Fruit fly (Drosophila melanogaster) whole organism, prepupa: Measurements from ENCODE around the gene Shal.

ENCODE experiments used
- CG10631 ChIP-seq: fragments of 200-800 bp; sonication (Bioruptor generic); optimal IDR thresholded peaks from 2 replicates; lab custom pipeline; 2016; ENCODE audit warnings: missing biosample characterization, missing genetic modification characterization
- CG11294 ChIP-seq: fragments of 200-800 bp; sonication (Bioruptor generic); IDR thresholded peaks from 2 replicates; pipeline ENCODE4 v1.3.6; 2022; ENCODE audit warnings: missing biosample characterization, missing genetic modification characterization
- CG11762 ChIP-seq: fragments of 200-800 bp; sonication (Bioruptor generic); optimal IDR thresholded peaks from 3 replicates; lab custom pipeline; 2016; ENCODE audit warnings: missing biosample characterization, missing genetic modification characterization; ENCODE audit not compliant: insufficient read depth
- CG11902 ChIP-seq: fragments of 200-800 bp; sonication (Bioruptor generic); optimal IDR thresholded peaks from 3 replicates; lab custom pipeline; 2016; ENCODE audit warnings: missing biosample characterization, missing genetic modification characterization
- CG31627 ChIP-seq: fragments of 200-800 bp; sonication (Bioruptor generic); optimal IDR thresholded peaks from 3 replicates; lab custom pipeline; 2016; ENCODE audit warnings: missing biosample characterization, missing genetic modification characterization
- CG32006 ChIP-seq: fragments of 200-800 bp; sonication (Bioruptor generic); optimal IDR thresholded peaks from 3 replicates; lab custom pipeline; 2017; ENCODE audit warnings: missing biosample characterization, mild to moderate bottlenecking, missing genetic modification characterization
- CG34406 ChIP-seq: fragments of 200-800 bp; sonication (Bioruptor generic); optimal IDR thresholded peaks from 3 replicates; lab custom pipeline; 2016; ENCODE audit warnings: missing biosample characterization, missing genetic modification characterization
- CG3919 ChIP-seq: fragments of 200-800 bp; sonication (Bioruptor generic); optimal IDR thresholded peaks from 3 replicates; lab custom pipeline; 2016; ENCODE audit warnings: missing biosample characterization, missing genetic modification characterization
- CG6163 ChIP-seq: fragments of 200-800 bp; sonication (Bioruptor generic); IDR thresholded peaks from 3 replicates; pipeline ENCODE4 v1.3.6; 2022; ENCODE audit warnings: missing biosample characterization, missing genetic modification characterization
- CG6792 ChIP-seq: fragments of 200-800 bp; sonication (Bioruptor generic); optimal IDR thresholded peaks from 3 replicates; lab custom pipeline; 2016; ENCODE audit warnings: missing biosample characterization, missing genetic modification characterization
- CG6854 ChIP-seq: fragments of 200-800 bp; sonication (Bioruptor generic); optimal IDR thresholded peaks from 2 replicates; lab custom pipeline; 2017; ENCODE audit warnings: missing biosample characterization, mild to moderate bottlenecking, missing genetic modification characterization
- CG7368 ChIP-seq: fragments of 200-800 bp; sonication (Bioruptor generic); optimal IDR thresholded peaks from 3 replicates; lab custom pipeline; 2016; ENCODE audit warnings: missing biosample characterization, missing genetic modification characterization
- CG8632 ChIP-seq: fragments of 200-800 bp; sonication (Bioruptor generic); optimal IDR thresholded peaks from 3 replicates; lab custom pipeline; 2016; ENCODE audit warnings: missing biosample characterization, missing genetic modification characterization
- Eip75B ChIP-seq: fragments of 200-800 bp; sonication (Bioruptor generic); optimal IDR thresholded peaks from 3 replicates; lab custom pipeline; 2016; ENCODE audit warnings: missing biosample characterization, missing genetic modification characterization
- Eip78C ChIP-seq: fragments of 200-800 bp; sonication (Bioruptor generic); peaks from one replicate; lab custom pipeline; 2016; ENCODE audit warnings: missing biosample characterization, missing genetic modification characterization
- Eip93F ChIP-seq: fragments of 200-800 bp; sonication (Bioruptor generic); optimal IDR thresholded peaks from 2 replicates; lab custom pipeline; 2016; ENCODE audit warnings: missing biosample characterization, mild to moderate bottlenecking, missing genetic modification characterization
- Ets21C ChIP-seq: fragments of 200-800 bp; sonication (Bioruptor generic); optimal IDR thresholded peaks from 3 replicates; lab custom pipeline; 2016; ENCODE audit warnings: missing biosample characterization, missing genetic modification characterization
- Ets96B ChIP-seq: fragments of 200-800 bp; optimal IDR thresholded peaks from 2 replicates; lab custom pipeline; 2019; ENCODE audit warnings: missing biosample characterization, mild to moderate bottlenecking, missing genetic modification characterization, moderate library complexity
- Met ChIP-seq: fragments of 200-800 bp; sonication (Bioruptor generic); optimal IDR thresholded peaks from 3 replicates; lab custom pipeline; 2016; ENCODE audit warnings: missing biosample characterization, missing genetic modification characterization
- OdsH ChIP-seq: fragments of 200-800 bp; sonication (Bioruptor generic); optimal IDR thresholded peaks from 3 replicates; lab custom pipeline; 2016; ENCODE audit warnings: missing biosample characterization, missing genetic modification characterization
- Smox ChIP-seq: fragments of 200-800 bp; sonication (Bioruptor generic); optimal IDR thresholded peaks from 3 replicates; lab custom pipeline; 2016; ENCODE audit warnings: missing biosample characterization, missing genetic modification characterization
- Sox102F ChIP-seq: fragments of 200-800 bp; sonication (Bioruptor generic); optimal IDR thresholded peaks from 2 replicates; lab custom pipeline; 2016; ENCODE audit warnings: missing biosample characterization, mild to moderate bottlenecking, missing genetic modification characterization
- Sox14 ChIP-seq: fragments of 200-800 bp; sonication (Bioruptor generic); optimal IDR thresholded peaks from 3 replicates; lab custom pipeline; 2016; ENCODE audit warnings: missing biosample characterization, missing genetic modification characterization
- achi ChIP-seq: fragments of 200-800 bp; sonication (Bioruptor generic); optimal IDR thresholded peaks from 3 replicates; lab custom pipeline; 2016; ENCODE audit warnings: missing biosample characterization, missing genetic modification characterization
- cyc ChIP-seq: fragments of 200-800 bp; sonication (Bioruptor generic); optimal IDR thresholded peaks from 3 replicates; lab custom pipeline; 2016; ENCODE audit warnings: missing biosample characterization, missing genetic modification characterization
- dsx ChIP-seq: fragments of 200-800 bp; optimal IDR thresholded peaks from 3 replicates; lab custom pipeline; 2019; ENCODE audit warnings: missing biosample characterization, mild to moderate bottlenecking, missing genetic modification characterization, moderate library complexity; ENCODE audit not compliant: poor library complexity, severe bottlenecking
- eg ChIP-seq: fragments of 200-800 bp; sonication (Bioruptor generic); IDR thresholded peaks from 3 replicates; pipeline ENCODE4 v1.3.6; 2022; ENCODE audit warnings: missing biosample characterization, missing genetic modification characterization
- esn ChIP-seq: fragments of 200-800 bp; sonication (Bioruptor generic); optimal IDR thresholded peaks from 2 replicates; lab custom pipeline; 2016; ENCODE audit warnings: missing biosample characterization, mild to moderate bottlenecking, missing genetic modification characterization, moderate library complexity
- fd59A ChIP-seq: fragments of 200-800 bp; sonication (Bioruptor generic); optimal IDR thresholded peaks from 2 replicates; lab custom pipeline; 2017; ENCODE audit warnings: missing biosample characterization, mild to moderate bottlenecking, missing genetic modification characterization, missing genetic modification reagents
- fd85E ChIP-seq: fragments of 200-800 bp; sonication (Bioruptor generic); optimal IDR thresholded peaks from 3 replicates; lab custom pipeline; 2016; ENCODE audit warnings: missing biosample characterization, missing genetic modification characterization
- fkh ChIP-seq: fragments of 200-800 bp; sonication (Bioruptor generic); optimal IDR thresholded peaks from 3 replicates; lab custom pipeline; 2017; ENCODE audit warnings: missing biosample characterization, mild to moderate bottlenecking, missing genetic modification characterization, moderate library complexity
- lz ChIP-seq: fragments of 200-800 bp; sonication (Bioruptor generic); optimal IDR thresholded peaks from 3 replicates; lab custom pipeline; 2016; ENCODE audit warnings: missing biosample characterization, missing genetic modification characterization
- pdm3 ChIP-seq: fragments of 200-800 bp; sonication (Bioruptor generic); optimal IDR thresholded peaks from 3 replicates; lab custom pipeline; 2016; ENCODE audit warnings: missing biosample characterization, missing genetic modification characterization
- svp ChIP-seq: fragments of 200-800 bp; sonication (Bioruptor generic); peaks from one replicate; lab custom pipeline; 2016; ENCODE audit warnings: missing biosample characterization, missing genetic modification characterization
- topi ChIP-seq: fragments of 200-800 bp; sonication (Bioruptor generic); optimal IDR thresholded peaks from 3 replicates; lab custom pipeline; 2016; ENCODE audit warnings: missing biosample characterization, missing genetic modification characterization
- vri ChIP-seq: fragments of 200-800 bp; sonication (Bioruptor generic); optimal IDR thresholded peaks from 3 replicates; lab custom pipeline; 2016; ENCODE audit warnings: missing biosample characterization, mild to moderate bottlenecking, missing genetic modification characterization

Shal gene

dm6 chr3L:19580709-19581227 is 3.6 kb downstream of the Shal start:
- no peak for TF ChIP-seq topi (GFP tag; lab: Kevin White, UChicago)
- TF ChIP-seq CG11762 (GFP tag; lab: Kevin White, UChicago), result no peak
- TF ChIP-seq Smox (GFP tag; lab: Kevin White, UChicago), result no peak
- TF ChIP-seq Eip78C, result peak; percentile 6
- no peak for TF ChIP-seq eg

DNA sequence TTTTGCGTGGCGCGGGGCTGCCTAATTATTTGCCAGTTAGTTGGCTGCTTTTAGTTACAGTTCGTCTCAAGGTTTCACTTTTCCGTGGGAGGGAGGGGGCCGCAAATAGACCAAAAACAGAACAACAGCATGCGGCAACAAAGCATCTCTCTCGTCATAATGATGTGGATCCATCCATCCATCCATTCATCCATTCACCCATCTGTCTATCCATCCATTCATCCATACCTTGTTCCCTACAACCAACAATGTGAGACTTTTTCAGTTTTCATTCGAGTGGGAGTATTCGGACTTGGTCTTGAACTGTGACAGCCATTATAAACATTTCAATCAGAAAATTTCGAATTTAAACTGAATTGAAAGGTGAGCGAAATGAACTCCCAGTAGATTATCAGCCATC is 5.0 kb downstream of the Shal start:
- no peak for TF ChIP-seq fd85E (GFP tag; lab: Kevin White, UChicago)
- TF ChIP-seq lz (GFP tag; lab: Kevin White, UChicago), result no peak
- TF ChIP-seq esn (GFP tag; lab: Kevin White, UChicago), result no peak
- no peak for TF ChIP-seq Eip75B (GFP tag; lab: Kevin White, UChicago)
- TF ChIP-seq dsx (GFP tag; lab: Kevin White, UChicago), result no peak
- TF ChIP-seq cyc (GFP tag; lab: Kevin White, UChicago), result no peak
- TF ChIP-seq Sox14, result no peak
- TF ChIP-seq Met (GFP tag; lab: Kevin White, UChicago), result no peak
- no peak for TF ChIP-seq vri (GFP tag; lab: Kevin White, UChicago)
- no peak for TF ChIP-seq topi (GFP tag; lab: Kevin White, UChicago)
- TF ChIP-seq achi (GFP tag; lab: Kevin White, UChicago), result no peak

DNA sequence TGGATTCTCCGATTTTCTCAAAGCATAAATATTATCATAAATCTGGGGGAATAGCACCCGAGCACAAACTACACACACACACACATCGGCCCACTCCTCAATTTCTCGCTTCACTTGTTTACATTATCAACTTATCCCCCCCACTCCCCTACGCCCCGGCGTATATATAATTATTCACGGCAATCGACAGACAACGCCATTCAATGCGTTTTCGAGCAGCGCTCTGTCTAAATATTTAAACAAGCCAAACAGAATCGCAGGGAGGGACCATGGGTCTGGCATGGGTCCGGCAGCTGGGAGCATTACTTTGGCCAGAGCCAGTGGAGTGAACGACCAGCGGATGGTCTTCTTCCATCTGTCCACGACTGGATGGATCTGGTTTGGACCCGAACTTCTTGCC is 8.7 kb downstream of the Shal start:
- peak; percentile 7 for TF ChIP-seq CG7368 (GFP tag; lab: Kevin White, UChicago)
- TF ChIP-seq CG6854 (GFP tag; lab: Kevin White, UChicago), result no peak
- no peak for TF ChIP-seq topi (GFP tag; lab: Kevin White, UChicago)
- no peak for TF ChIP-seq fd59A
- TF ChIP-seq CG8632 (GFP tag; lab: Kevin White, UChicago), result peak; percentile 29
- peak; percentile 94 for TF ChIP-seq fkh
- peak; percentile 64 for TF ChIP-seq vri (GFP tag; lab: Kevin White, UChicago)
- no peak for TF ChIP-seq CG3919
- TF ChIP-seq Met (GFP tag; lab: Kevin White, UChicago), result peak; percentile 50
- peak; percentile 17 for TF ChIP-seq achi (GFP tag; lab: Kevin White, UChicago)
- TF ChIP-seq pdm3 (GFP tag; lab: Kevin White, UChicago), result peak; percentile 4
- peak; percentile 44 for TF ChIP-seq esn (GFP tag; lab: Kevin White, UChicago)
- peak; percentile 25 for TF ChIP-seq svp
- TF ChIP-seq cyc (GFP tag; lab: Kevin White, UChicago), result no peak
- peak; percentile 30 for TF ChIP-seq Sox102F (GFP tag; lab: Kevin White, UChicago)
- TF ChIP-seq fd85E (GFP tag; lab: Kevin White, UChicago), result no peak
- TF ChIP-seq CG6792, result peak; percentile 14
- TF ChIP-seq CG11294 (GFP tag; lab: Robert Waterston, UW), result no peak
- peak; percentile 3 for TF ChIP-seq CG31627 (GFP tag; lab: Kevin White, UChicago)
- TF ChIP-seq OdsH (GFP tag; lab: Kevin White, UChicago), result no peak
- TF ChIP-seq Smox (GFP tag; lab: Kevin White, UChicago), result peak; percentile 14
- TF ChIP-seq Eip78C, result peak; percentile 20

- TF ChIP-seq CG32006 (no peak), CG10631 (GFP tag; lab: Kevin White, UChicago) (no peak), CG6163 (GFP tag; lab: Robert Waterston, UW) (no peak), Ets21C (GFP tag; lab: Kevin White, UChicago) (no peak), CG34406 (GFP tag; lab: Kevin White, UChicago) (no peak), CG11902 (GFP tag; lab: Kevin White, UChicago) (no peak), eg (no peak), CG11294 (GFP tag; lab: Robert Waterston, UW) (no peak), Eip93F (GFP tag; lab: Kevin White, UChicago) (no peak), Ets96B (no peak), CG11762 (GFP tag; lab: Kevin White, UChicago) (no peak)
Measured at dm6 chr3L:19574452-19574851, 9.9 kb downstream of the Shal start.
